Worm (Caenorhabditis elegans) whole organism, L1 larva: ENCODE measurements around the gene nhr-96.

Experiments used
- aly-2 ChIP-seq: fragments of 150-350 bp; optimal IDR thresholded peaks from 2 replicates; lab custom pipeline; 2014; ENCODE audit warnings: missing biosample characterization, missing genetic modification characterization
- hpl-2 ChIP-seq: fragments of 150-350 bp; optimal IDR thresholded peaks from 2 replicates; lab custom pipeline; 2014; ENCODE audit warnings: missing biosample characterization, missing genetic modification reagents, missing genetic modification characterization
- jun-1 ChIP-seq: fragments of 150-350 bp; optimal IDR thresholded peaks from 2 replicates; lab custom pipeline; 2014; ENCODE audit warnings: missing biosample characterization, missing genetic modification reagents, missing genetic modification characterization
- mdl-1 ChIP-seq, 2 experiments: fragments of 150-350 bp; optimal IDR thresholded peaks; 2 replicates each; lab custom pipeline; 2014 to 2017; ENCODE audit warnings: missing biosample characterization in 2 of 2, missing genetic modification characterization in 2 of 2, inconsistent platforms in 1 of 2
- nhr-28 ChIP-seq: fragments of 150-350 bp; optimal IDR thresholded peaks from 2 replicates; lab custom pipeline; 2014; ENCODE audit warnings: missing biosample characterization, missing genetic modification characterization
- unc-62 ChIP-seq: fragments of 150-350 bp; optimal IDR thresholded peaks from 2 replicates; lab custom pipeline; 2014; ENCODE audit warnings: missing biosample characterization, missing genetic modification reagents, missing genetic modification characterization

DNA sequence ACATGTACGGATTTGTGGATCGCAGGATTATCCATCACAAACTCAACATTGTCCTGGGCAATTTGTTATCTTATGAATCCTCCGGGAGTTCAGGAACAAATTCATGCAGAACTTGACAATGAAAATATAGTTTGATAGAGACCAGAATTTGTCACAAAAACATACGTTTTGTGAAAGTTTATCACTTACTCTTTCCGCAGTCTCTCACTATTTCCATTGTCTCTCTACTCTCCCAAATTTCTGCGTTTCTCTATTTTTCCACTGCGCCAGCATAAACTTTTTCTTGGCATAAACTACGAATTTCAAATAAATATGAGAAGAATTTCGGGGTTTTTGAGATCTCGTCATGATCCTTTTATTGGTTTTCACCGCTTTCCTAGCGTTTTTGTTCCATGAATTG is 9.4 kb downstream of the nhr-96 start, which contains the start of gene cyp-33C3:
- TF ChIP-seq hpl-2 (GFP tag; lab: Kevin White, UChicago) (no peak), unc-62 (no peak), jun-1 (tag; lab: Kevin White, UChicago) (no peak), nhr-28 (no peak), mdl-1 (tag; optimal IDR thresholded peaks at IDR 0.05; lab: Kevin White, UChicago) (no peak), aly-2 (tag; lab: Kevin White, UChicago) (no peak)
